Worm (Caenorhabditis elegans): ENCODE measurements around the gene ZK673.1.

DNA sequence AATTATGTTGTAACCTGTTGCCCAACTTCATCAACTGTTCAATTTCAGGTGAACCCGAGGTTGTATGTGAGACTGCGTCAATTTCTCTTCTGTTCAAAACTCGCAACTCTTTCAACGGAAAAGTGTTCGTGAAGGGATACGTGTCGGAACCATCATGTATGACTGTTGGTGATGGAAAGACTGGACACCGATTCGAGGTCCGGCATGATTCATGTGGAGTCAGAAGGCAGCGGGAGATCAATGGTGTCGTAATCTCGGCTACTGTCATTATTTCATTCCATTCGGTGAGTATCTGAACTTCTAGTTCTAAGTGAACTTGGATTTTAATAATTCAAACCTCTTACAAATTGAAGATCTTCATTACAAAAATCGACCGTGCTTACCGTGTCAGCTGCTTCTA is 5.1 kb upstream of the ZK673.1 start:
- TF ChIP-seq him-1 (tag; optimal IDR thresholded peaks at IDR 0.05) (no peak), dao-5 (tag; optimal IDR thresholded peaks at IDR 0.05) (no peak), W03F9.2 (tag; optimal IDR thresholded peaks at IDR 0.05) (no peak)

Measured in whole organism, L4/young adult.